Worm (Caenorhabditis elegans) whole organism, L3 larva: ENCODE data around the gene C43C3.4.
A peak's percentile ranks its signal among the peaks of the same experiment; 100 is the strongest.

Experiments used
- ama-1 ChIP-seq: fragments of 150-350 bp; optimal IDR thresholded peaks from 2 replicates; lab custom pipeline; 2018
- egl-27 ChIP-seq: sonication (generic microtip); optimal IDR thresholded peaks from 4 replicates; lab custom pipeline; 2017; ENCODE audit warnings: missing biosample characterization, missing genetic modification reagents, missing genetic modification characterization
- hmg-11 ChIP-seq: sonication (generic microtip); optimal IDR thresholded peaks from 2 replicates; lab custom pipeline; 2016; ENCODE audit warnings: missing genetic modification characterization, missing compliant biosample characterization
- nfya-1 ChIP-seq: sonication (generic microtip); optimal IDR thresholded peaks from 2 replicates; lab custom pipeline; 2017; ENCODE audit warnings: missing genetic modification characterization, mild to moderate bottlenecking, missing compliant biosample characterization, antibody characterized with exemption, moderate library complexity; ENCODE audit not compliant: insufficient read depth
- nhr-11 ChIP-seq: fragments of 150-350 bp; optimal IDR thresholded peaks from 2 replicates; lab custom pipeline; 2014; ENCODE audit warnings: missing biosample characterization, missing genetic modification characterization
- nhr-237 ChIP-seq: fragments of 150-350 bp; optimal IDR thresholded peaks from 2 replicates; lab custom pipeline; 2014; ENCODE audit warnings: missing biosample characterization, missing genetic modification characterization
- nhr-28 ChIP-seq: fragments of 150-350 bp; optimal IDR thresholded peaks from 2 replicates; lab custom pipeline; 2014; ENCODE audit warnings: missing biosample characterization, missing genetic modification characterization
- nhr-77 ChIP-seq: fragments of 150-350 bp; optimal IDR thresholded peaks from 2 replicates; lab custom pipeline; 2014; ENCODE audit warnings: missing biosample characterization, missing genetic modification characterization
- pqm-1 ChIP-seq: fragments of 150-350 bp; optimal IDR thresholded peaks from 2 replicates; lab custom pipeline; 2017; ENCODE audit warnings: missing biosample characterization, missing genetic modification characterization, inconsistent platforms
- skn-1 ChIP-seq: fragments of 150-350 bp; optimal IDR thresholded peaks from 2 replicates; lab custom pipeline; 2014; ENCODE audit warnings: missing biosample characterization, missing genetic modification characterization
- unc-62 ChIP-seq: fragments of 150-350 bp; sonication (generic microtip); optimal IDR thresholded peaks from 4 replicates; lab custom pipeline; 2014; ENCODE audit warnings: missing biosample characterization, missing genetic modification reagents, missing genetic modification characterization
- zag-1 ChIP-seq: fragments of 150-350 bp; optimal IDR thresholded peaks from 2 replicates; lab custom pipeline; 2014; ENCODE audit warnings: missing biosample characterization, missing genetic modification characterization
- ztf-11 ChIP-seq: fragments of 150-350 bp; optimal IDR thresholded peaks from 2 replicates; lab custom pipeline; 2014; ENCODE audit warnings: missing biosample characterization, missing genetic modification characterization

- TF ChIP-seq nhr-11 (no peak), nhr-237 (no peak), nhr-28 (tag; lab: Kevin White, UChicago) (no peak), nhr-77 (tag; lab: Kevin White, UChicago) (no peak), ama-1 (lab: Kevin White, UChicago) (no peak), hmg-11 (tag; lab: Kevin White, UChicago) (no peak), unc-62 (GFP tag; lab: Kevin White, UChicago) (no peak), nfya-1 (no peak), pqm-1 (tag; lab: Kevin White, UChicago) (peak; percentile 30), ztf-11 (tag; lab: Kevin White, UChicago) (no peak), zag-1 (tag; lab: Kevin White, UChicago) (no peak), skn-1 (tag; lab: Kevin White, UChicago) (no peak), egl-27 (tag; lab: Kevin White, UChicago) (no peak)
These were observed 2.2 kb upstream of the C43C3.4 start for ce11 chrX:9676788-9677454.
